Worm (Caenorhabditis elegans): ENCODE data around the gene ocr-1.

ce11 chrV:10813425-10814156, 49.4 kb downstream of the ocr-1 start, which contains the start of the genes C29A12.1 and lig-1:
- TF ChIP-seq pes-1 (GFP tag; IDR thresholded peaks at IDR 0.05) (no peak), hmbx-1 (tag; optimal IDR thresholded peaks at IDR 0.05) (no peak), ama-1 (optimal IDR thresholded peaks at IDR 0.05) (no peak)

All from whole organism, early embryonic.